Fruit fly (Drosophila melanogaster): Measurements from ENCODE around the gene Det.
A peak's percentile ranks its signal among the peaks of the same experiment; 100 is the strongest.

Gene Det

dm6 chr3R:17151376-17152026, 2.0 kb downstream of the Det start, which contains the start of gene CG5292 (continued):
- peak; percentile 16 for TF ChIP-seq ewg (GFP tag; optimal IDR thresholded peaks at IDR 0.05)
- TF ChIP-seq CHES-1-like (GFP tag; optimal IDR thresholded peaks at IDR 0.05), result no peak
- peak; percentile 59 for TF ChIP-seq CG4617 (GFP tag; optimal IDR thresholded peaks at IDR 0.05; ENCODE audit: borderline replicate concordance)
- no peak for TF ChIP-seq Kr (GFP tag; optimal IDR thresholded peaks at IDR 0.05)
- TF ChIP-seq CG6254 (GFP tag; optimal IDR thresholded peaks at IDR 0.05), result no peak
- peak; percentile 58 for TF ChIP-seq CG17328 (GFP tag; IDR thresholded peaks at IDR 0.05)
- no peak for TF ChIP-seq yki (optimal IDR thresholded peaks at IDR 0.05)
- peak; percentile 67; the same call in 1 of the 3 replicates for TF ChIP-seq CG11456 (GFP tag; IDR thresholded peaks at IDR 0.05)
- TF ChIP-seq Ets97D (GFP tag; optimal IDR thresholded peaks at IDR 0.05), result peak; percentile 49
- TF ChIP-seq lab (GFP tag; optimal IDR thresholded peaks at IDR 0.05), result peak; percentile 67
- TF ChIP-seq nerfin-2 (GFP tag; IDR thresholded peaks at IDR 0.05; ENCODE audit: partially characterized antibody), result no peak
- TF ChIP-seq wdn (GFP tag; IDR thresholded peaks at IDR 0.05), result no peak
- TF ChIP-seq ftz-f1 (GFP tag; optimal IDR thresholded peaks at IDR 0.05), result peak; percentile 68
- peak; percentile 77; the same call in 2 of the 3 replicates for TF ChIP-seq CG6791 (GFP tag; IDR thresholded peaks at IDR 0.05; ENCODE audit: partially characterized antibody)
- no peak for TF ChIP-seq hth (optimal IDR thresholded peaks at IDR 0.05)
- TF ChIP-seq CG17912 (GFP tag; optimal IDR thresholded peaks at IDR 0.05), result peak; percentile 3
- TF ChIP-seq corto (GFP tag; optimal IDR thresholded peaks at IDR 0.05), result no peak
- TF ChIP-seq Ada2b (GFP tag; IDR thresholded peaks at IDR 0.05), result peak; percentile 52
- TF ChIP-seq ro (GFP tag; IDR thresholded peaks at IDR 0.05), result no peak
- TF ChIP-seq trh (GFP tag; optimal IDR thresholded peaks at IDR 0.05), result peak; percentile 21
- no peak for TF ChIP-seq p53 (GFP tag; optimal IDR thresholded peaks at IDR 0.05)
- peak; percentile 80 for TF ChIP-seq CG1603 (tag; optimal IDR thresholded peaks at IDR 0.05)
- TF ChIP-seq jigr1 (GFP tag; IDR thresholded peaks at IDR 0.05), result no peak
- TF ChIP-seq CG30403 (GFP tag; optimal IDR thresholded peaks at IDR 0.05), result peak; percentile 59
- TF ChIP-seq schlank (tag; optimal IDR thresholded peaks at IDR 0.05), result no peak
- TF ChIP-seq CG33213 (GFP tag; optimal IDR thresholded peaks at IDR 0.05), result no peak
- peak; percentile 39; the same call in 1 of the 3 replicates for TF ChIP-seq Doc3 (GFP tag; IDR thresholded peaks at IDR 0.05; ENCODE audit: partially characterized antibody)
- TF ChIP-seq Nf-YB (GFP tag; optimal IDR thresholded peaks at IDR 0.05), result no peak
- peak; percentile 65 for TF ChIP-seq CG34224 (GFP tag; IDR thresholded peaks at IDR 0.05; ENCODE audit: partially characterized antibody)
- TF ChIP-seq CG14667 (GFP tag; IDR thresholded peaks at IDR 0.05), result no peak
- TF ChIP-seq CG12942 (GFP tag; optimal IDR thresholded peaks at IDR 0.05), result peak; percentile 52
- peak; percentile 32 for TF ChIP-seq Chrac-16 (GFP tag; optimal IDR thresholded peaks at IDR 0.05)
- no peak for TF ChIP-seq Asciz (GFP tag; optimal IDR thresholded peaks at IDR 0.05)
- TF ChIP-seq Hand (GFP tag; optimal IDR thresholded peaks at IDR 0.05), result no peak
- TF ChIP-seq onecut (GFP tag; IDR thresholded peaks at IDR 0.05), result peak; percentile 52
- no peak for TF ChIP-seq salm (tag; optimal IDR thresholded peaks at IDR 0.05)
- TF ChIP-seq HLHmδ (GFP tag; optimal IDR thresholded peaks at IDR 0.05), result no peak
- peak; percentile 75 for TF ChIP-seq slbo (GFP tag; IDR thresholded peaks at IDR 0.05)
- TF ChIP-seq CG18476 (GFP tag; optimal IDR thresholded peaks at IDR 0.05), result no peak
- peak; percentile 10 for TF ChIP-seq NC2β (GFP tag; optimal IDR thresholded peaks at IDR 0.05)
- TF ChIP-seq CG10321 (GFP tag; IDR thresholded peaks at IDR 0.05), result no peak
- peak; percentile 34 for TF ChIP-seq Fer3 (tag; optimal IDR thresholded peaks at IDR 0.05)
- TF ChIP-seq CG2712 (tag; optimal IDR thresholded peaks at IDR 0.05), result peak; percentile 75

Measured in whole organism, embryonic.